Fruit fly (Drosophila melanogaster) whole organism, embryonic: ENCODE data around the gene CG6443.

Experiments
- BEAF-32 ChIP-seq: fragments of 200-800 bp; sonication (Bioruptor generic); optimal IDR thresholded peaks from 3 replicates; lab custom pipeline; 2017; ENCODE audit warnings: missing biosample characterization, missing genetic modification characterization, mild to moderate bottlenecking, moderate library complexity, missing genetic modification reagents
- Bdp1 ChIP-seq: fragments of 200-800 bp; sonication (Bioruptor generic); optimal IDR thresholded peaks from 3 replicates; lab custom pipeline; 2016; ENCODE audit warnings: missing biosample characterization, missing genetic modification characterization
- CG13624 ChIP-seq: fragments of 200-800 bp; sonication (Bioruptor generic); optimal IDR thresholded peaks from 2 replicates; lab custom pipeline; 2016; ENCODE audit warnings: missing biosample characterization, missing genetic modification characterization
- CG15073 ChIP-seq: fragments of 200-800 bp; sonication (Bioruptor generic); optimal IDR thresholded peaks from 2 replicates; lab custom pipeline; 2016; ENCODE audit warnings: missing biosample characterization, missing genetic modification characterization
- CG17328 ChIP-seq: fragments of 200-800 bp; sonication (Bioruptor generic); IDR thresholded peaks from 2 replicates; pipeline ENCODE4 v1.3.6; 2022; ENCODE audit warnings: missing biosample characterization, missing genetic modification characterization
- CG17385 ChIP-seq: fragments of 200-800 bp; sonication (Bioruptor generic); optimal IDR thresholded peaks from 3 replicates; lab custom pipeline; 2018; ENCODE audit warnings: missing biosample characterization, mild to moderate bottlenecking, missing genetic modification characterization
- CG18599 ChIP-seq: fragments of 200-800 bp; sonication (Bioruptor generic); optimal IDR thresholded peaks from 3 replicates; lab custom pipeline; 2017; ENCODE audit warnings: missing biosample characterization, missing genetic modification characterization, mild to moderate bottlenecking, moderate library complexity, missing genetic modification reagents
- CG2129 ChIP-seq: fragments of 200-800 bp; sonication (Bioruptor generic); IDR thresholded peaks from 2 replicates; pipeline ENCODE4 v1.3.6; 2022; ENCODE audit warnings: missing biosample characterization, missing genetic modification characterization; ENCODE audit not compliant: partially characterized antibody
- CG2199 ChIP-seq: fragments of 200-800 bp; sonication (Bioruptor generic); IDR thresholded peaks from 3 replicates; pipeline ENCODE4 v1.3.6; 2022; ENCODE audit warnings: missing biosample characterization, missing genetic modification characterization
- CG31365 ChIP-seq: fragments of 200-800 bp; sonication (Bioruptor generic); optimal IDR thresholded peaks from 2 replicates; lab custom pipeline; 2018; ENCODE audit warnings: missing biosample characterization, mild to moderate bottlenecking, missing genetic modification characterization
- CG3847 ChIP-seq: fragments of 200-800 bp; sonication (Bioruptor generic); IDR thresholded peaks from 2 replicates; pipeline ENCODE4 v1.3.6; 2022; ENCODE audit warnings: missing biosample characterization, missing genetic modification characterization
- CG42726 ChIP-seq: fragments of 200-800 bp; sonication (Bioruptor generic); IDR thresholded peaks from 2 replicates; pipeline ENCODE4 v1.3.6; 2022; ENCODE audit warnings: missing biosample characterization, missing genetic modification characterization; ENCODE audit not compliant: partially characterized antibody
- CG4707 ChIP-seq: fragments of 200-800 bp; sonication (Bioruptor generic); optimal IDR thresholded peaks from 2 replicates; lab custom pipeline; 2018; ENCODE audit warnings: missing biosample characterization, mild to moderate bottlenecking, missing genetic modification characterization, moderate library complexity
- CG6272 ChIP-seq: fragments of 200-800 bp; sonication (Bioruptor generic); IDR thresholded peaks from 2 replicates; pipeline ENCODE4 v1.3.6; 2022; ENCODE audit warnings: missing biosample characterization, missing genetic modification characterization
- CG6765 ChIP-seq: fragments of 200-800 bp; sonication (Bioruptor generic); optimal IDR thresholded peaks from 3 replicates; lab custom pipeline; 2017; ENCODE audit warnings: missing biosample characterization, mild to moderate bottlenecking, missing genetic modification characterization
- CG6791 ChIP-seq: fragments of 200-800 bp; sonication (Bioruptor generic); IDR thresholded peaks from 3 replicates; pipeline ENCODE4 v1.3.6; 2022; ENCODE audit warnings: missing biosample characterization, missing genetic modification characterization; ENCODE audit not compliant: partially characterized antibody
- CG7963 ChIP-seq: fragments of 200-800 bp; sonication (Bioruptor generic); IDR thresholded peaks from 3 replicates; pipeline ENCODE4 v1.3.6; 2022; ENCODE audit warnings: missing biosample characterization, missing genetic modification characterization; ENCODE audit not compliant: partially characterized antibody
- CG7987 ChIP-seq: fragments of 200-800 bp; sonication (Bioruptor generic); optimal IDR thresholded peaks from 2 replicates; lab custom pipeline; 2018; ENCODE audit warnings: missing biosample characterization, mild to moderate bottlenecking, missing genetic modification characterization, moderate library complexity
- Camta ChIP-seq: fragments of 200-800 bp; sonication (Bioruptor generic); optimal IDR thresholded peaks from 2 replicates; lab custom pipeline; 2016; ENCODE audit warnings: missing biosample characterization, missing genetic modification characterization
- Chrac-16 ChIP-seq: fragments of 200-800 bp; sonication (Bioruptor generic); optimal IDR thresholded peaks from 3 replicates; lab custom pipeline; 2016; ENCODE audit warnings: missing biosample characterization, missing genetic modification characterization
- E2f2 ChIP-seq: fragments of 200-800 bp; sonication (Bioruptor generic); IDR thresholded peaks from 2 replicates; pipeline ENCODE4 v1.3.6; 2022; ENCODE audit warnings: missing biosample characterization, missing genetic modification characterization
- HLH3B ChIP-seq: fragments of 200-800 bp; sonication (Bioruptor generic); IDR thresholded peaks from 2 replicates; pipeline ENCODE4 v1.3.6; 2022; ENCODE audit warnings: missing biosample characterization, missing genetic modification characterization
- Hmr ChIP-seq: fragments of 200-800 bp; sonication (Bioruptor generic); optimal IDR thresholded peaks from 3 replicates; lab custom pipeline; 2017; ENCODE audit warnings: mild to moderate bottlenecking, missing biosample characterization, missing genetic modification reagents, missing genetic modification characterization
- Kr ChIP-seq: fragments of 200-800 bp; sonication (Bioruptor generic); optimal IDR thresholded peaks from 2 replicates; lab custom pipeline; 2017; ENCODE audit warnings: missing biosample characterization, mild to moderate bottlenecking, missing genetic modification characterization
- Nf-YC ChIP-seq: fragments of 200-800 bp; optimal IDR thresholded peaks from 3 replicates; lab custom pipeline; 2019; ENCODE audit warnings: missing biosample characterization, mild to moderate bottlenecking, missing genetic modification characterization, moderate library complexity
- Opbp ChIP-seq: fragments of 200-800 bp; sonication (Bioruptor generic); IDR thresholded peaks from 3 replicates; pipeline ENCODE4 v1.3.6; 2022; ENCODE audit warnings: missing biosample characterization, missing genetic modification characterization; ENCODE audit not compliant: partially characterized antibody
- Sin3A ChIP-seq: fragments of >200 bp; optimal IDR thresholded peaks from 2 replicates; lab custom pipeline; 2018
- Sry-β ChIP-seq: fragments of 200-800 bp; sonication (Bioruptor generic); optimal IDR thresholded peaks from 2 replicates; lab custom pipeline; 2018; ENCODE audit warnings: missing biosample characterization, mild to moderate bottlenecking, missing genetic modification characterization, moderate library complexity
- Stat92E ChIP-seq, 3 experiments: fragments of >200 bp in 2 of 3; fragments of 200-800 bp in 1 of 3; sonication (Bioruptor generic) in 1 of 3; optimal IDR thresholded peaks; 2 replicates each; lab custom pipeline; 2017 to 2019; ENCODE audit warnings: missing biosample characterization in 3 of 3, missing genetic modification characterization in 3 of 3, mild to moderate bottlenecking in 1 of 3, moderate library complexity in 1 of 3
- Xbp1 ChIP-seq: fragments of 200-800 bp; sonication (Bioruptor generic); optimal IDR thresholded peaks from 3 replicates; lab custom pipeline; 2016; ENCODE audit warnings: missing biosample characterization, mild to moderate bottlenecking, missing genetic modification characterization
- aop ChIP-seq: fragments of 200-800 bp; sonication (Bioruptor generic); IDR thresholded peaks from 2 replicates; pipeline ENCODE4 v1.3.6; 2022; ENCODE audit warnings: missing biosample characterization, missing genetic modification characterization
- ato ChIP-seq: fragments of 200-800 bp; sonication (Bioruptor generic); IDR thresholded peaks from 2 replicates; pipeline ENCODE4 v1.3.6; 2022; ENCODE audit warnings: missing biosample characterization, missing genetic modification characterization; ENCODE audit not compliant: partially characterized antibody
- dmrt11E ChIP-seq: fragments of 200-800 bp; sonication (Bioruptor generic); optimal IDR thresholded peaks from 3 replicates; lab custom pipeline; 2018; ENCODE audit warnings: missing biosample characterization, mild to moderate bottlenecking, missing genetic modification characterization, moderate library complexity
- dmrt99B ChIP-seq: fragments of 200-800 bp; sonication (Bioruptor generic); optimal IDR thresholded peaks from 2 replicates; lab custom pipeline; 2018; ENCODE audit warnings: missing biosample characterization, mild to moderate bottlenecking, missing genetic modification characterization, moderate library complexity
- gfzf ChIP-seq: fragments of 200-800 bp; sonication (Bioruptor generic); optimal IDR thresholded peaks from 2 replicates; lab custom pipeline; 2016; ENCODE audit warnings: missing biosample characterization, mild to moderate bottlenecking, missing genetic modification characterization, moderate library complexity
- gt ChIP-seq: fragments of 200-800 bp; sonication (Bioruptor generic); IDR thresholded peaks from 2 replicates; pipeline ENCODE4 v1.3.6; 2022; ENCODE audit warnings: missing biosample characterization, missing genetic modification characterization
- inv ChIP-seq: fragments of 200-800 bp; sonication (Bioruptor generic); IDR thresholded peaks from 2 replicates; pipeline ENCODE4 v1.3.6; 2022; ENCODE audit warnings: missing biosample characterization, missing genetic modification characterization; ENCODE audit not compliant: partially characterized antibody
- lilli ChIP-seq: fragments of 200-800 bp; sonication (Bioruptor generic); optimal IDR thresholded peaks from 3 replicates; lab custom pipeline; 2016; ENCODE audit warnings: missing biosample characterization, missing genetic modification characterization
- mirr ChIP-seq: fragments of 200-800 bp; sonication (Bioruptor generic); optimal IDR thresholded peaks from 3 replicates; lab custom pipeline; 2018; ENCODE audit warnings: missing biosample characterization, mild to moderate bottlenecking, missing genetic modification characterization
- otp ChIP-seq: fragments of 200-800 bp; sonication (Bioruptor generic); IDR thresholded peaks from 3 replicates; pipeline ENCODE4, ENCODE4 v1.3.6; 2022; ENCODE audit warnings: missing biosample characterization, missing genetic modification characterization
- ro ChIP-seq: fragments of 200-800 bp; sonication (Bioruptor generic); IDR thresholded peaks from 2 replicates; pipeline ENCODE4 v1.3.6; 2022; ENCODE audit warnings: missing biosample characterization, missing genetic modification characterization
- scrt ChIP-seq: fragments of 200-800 bp; sonication (Bioruptor generic); optimal IDR thresholded peaks from 2 replicates; lab custom pipeline; 2018; ENCODE audit warnings: missing biosample characterization, mild to moderate bottlenecking, missing genetic modification characterization, moderate library complexity
- sens-2 ChIP-seq: fragments of 200-800 bp; sonication (Bioruptor generic); IDR thresholded peaks from 2 replicates; pipeline ENCODE4 v1.3.6; 2022; ENCODE audit warnings: missing biosample characterization, missing genetic modification characterization
- slbo ChIP-seq: fragments of 200-800 bp; sonication (Bioruptor generic); IDR thresholded peaks from 2 replicates; pipeline ENCODE4 v1.3.6; 2022; ENCODE audit warnings: missing biosample characterization, missing genetic modification characterization
- slp2 ChIP-seq: fragments of 200-800 bp; sonication (Bioruptor generic); optimal IDR thresholded peaks from 2 replicates; lab custom pipeline; 2016; ENCODE audit warnings: missing biosample characterization, missing genetic modification characterization
- sna ChIP-seq: fragments of 200-800 bp; sonication (Bioruptor generic); IDR thresholded peaks from 2 replicates; pipeline ENCODE4 v1.3.6; 2022; ENCODE audit warnings: missing biosample characterization, missing genetic modification characterization; ENCODE audit not compliant: partially characterized antibody
- tna ChIP-seq: fragments of 200-800 bp; sonication (Bioruptor generic); IDR thresholded peaks from 2 replicates; pipeline ENCODE4 v1.3.6; 2022; ENCODE audit warnings: missing biosample characterization, missing genetic modification characterization; ENCODE audit not compliant: partially characterized antibody
- vvl ChIP-seq: fragments of 200-800 bp; sonication (Bioruptor generic); IDR thresholded peaks from 2 replicates; pipeline ENCODE4 v1.3.6; 2022; ENCODE audit warnings: missing biosample characterization, missing genetic modification characterization
- z ChIP-seq: fragments of 200-800 bp; sonication (Bioruptor generic); IDR thresholded peaks from 3 replicates; pipeline ENCODE4 v1.3.6; 2022; ENCODE audit warnings: missing biosample characterization, missing genetic modification characterization

Gene CG6443

dm6 chr2L:10767597-10768188 is 38.9 kb downstream of the CG6443 start, which contains the start of gene Ubc2 (continued):
- TF ChIP-seq ro (GFP tag; lab: Robert Waterston, UW) (no peak), scrt (GFP tag; lab: Kevin White, UChicago) (no peak), Bdp1 (GFP tag; lab: Kevin White, UChicago) (no peak), gt (GFP tag; lab: Robert Waterston, UW) (no peak), gfzf (GFP tag; lab: Kevin White, UChicago) (peak; percentile 46), CG31365 (tag; lab: Kevin White, UChicago) (no peak), otp (GFP tag; lab: Robert Waterston, UW) (no peak), HLH3B (GFP tag; lab: Robert Waterston, UW) (0 out of 2 replicates have a peak, but pooled peaks have one; percentile 21), CG4707 (GFP tag; lab: Kevin White, UChicago) (no peak), CG7963 (GFP tag; lab: Robert Waterston, UW) (peak; percentile 60; the same call in 2 of the 3 replicates), ato (GFP tag; lab: Robert Waterston, UW) (peak; percentile 77), Kr (no peak), CG2199 (no peak), Opbp (GFP tag; lab: Robert Waterston, UW) (peak; percentile 90), CG13624 (GFP tag; lab: Kevin White, UChicago) (peak; percentile 47), Hmr (GFP tag; lab: Kevin White, UChicago) (no peak), Xbp1 (GFP tag; lab: Kevin White, UChicago) (peak; percentile 46), CG6272 (GFP tag; lab: Robert Waterston, UW) (peak; percentile 31; the same call in 1 of the 2 replicates), CG6791 (GFP tag; lab: Robert Waterston, UW) (peak; percentile 85), CG15073 (GFP tag; lab: Kevin White, UChicago) (no peak), CG17328 (GFP tag; lab: Robert Waterston, UW) (no peak), CG2129 (peak; percentile 34; the same call in 1 of the 2 replicates), BEAF-32 (GFP tag; lab: Kevin White, UChicago) (peak; percentile 84), Sin3A (peak; percentile 40), lilli (GFP tag; lab: Kevin White, UChicago) (peak; percentile 63), mirr (GFP tag; lab: Kevin White, UChicago) (no peak), CG42726 (GFP tag; lab: Robert Waterston, UW) (peak; percentile 88), dmrt99B (no peak), Camta (peak; percentile 12), Stat92E (GFP tag; optimal IDR thresholded peaks at IDR 0.05; lab: Kevin White, UChicago) (no peak), slp2 (GFP tag; lab: Kevin White, UChicago) (no peak), tna (GFP tag; lab: Robert Waterston, UW) (peak; percentile 75), sna (GFP tag; lab: Robert Waterston, UW) (peak; percentile 79), slbo (GFP tag; lab: Robert Waterston, UW) (peak; percentile 50), CG18599 (GFP tag; lab: Kevin White, UChicago) (no peak), z (GFP tag; lab: Robert Waterston, UW) (no peak), Chrac-16 (GFP tag; lab: Kevin White, UChicago) (no peak), CG7987 (GFP tag; lab: Kevin White, UChicago) (peak; percentile 13), dmrt11E (no peak), inv (peak; percentile 65; the same call in 1 of the 2 replicates), CG6765 (GFP tag; lab: Kevin White, UChicago) (no peak), vvl (peak; percentile 61), E2f2 (peak; percentile 79), CG3847 (GFP tag; lab: Robert Waterston, UW) (peak; percentile 40), Nf-YC (tag; lab: Kevin White, UChicago) (peak; percentile 3), Sry-β (GFP tag; lab: Kevin White, UChicago) (no peak), sens-2 (GFP tag; lab: Robert Waterston, UW) (no peak), aop (GFP tag; lab: Robert Waterston, UW) (no peak), CG17385 (GFP tag; lab: Kevin White, UChicago) (no peak)
